Fruit fly (Drosophila melanogaster) whole organism, embryonic: ENCODE results near the gene CG15283.

Source experiments
- BtbVII ChIP-seq: fragments of 200-800 bp; sonication (Bioruptor generic); optimal IDR thresholded peaks from 3 replicates; lab custom pipeline; 2017; ENCODE audit warnings: missing biosample characterization, mild to moderate bottlenecking, missing genetic modification characterization
- Bteb2 ChIP-seq: fragments of 200-800 bp; sonication (Bioruptor generic); optimal IDR thresholded peaks from 2 replicates; lab custom pipeline; 2016; ENCODE audit warnings: missing biosample characterization, missing genetic modification characterization
- CG13287 ChIP-seq: fragments of 200-800 bp; sonication (Bioruptor generic); IDR thresholded peaks from 2 replicates; pipeline ENCODE4 v1.3.6; 2022; ENCODE audit warnings: missing biosample characterization, missing genetic modification characterization; ENCODE audit not compliant: partially characterized antibody
- CG13624 ChIP-seq: fragments of 200-800 bp; sonication (Bioruptor generic); optimal IDR thresholded peaks from 2 replicates; lab custom pipeline; 2016; ENCODE audit warnings: missing biosample characterization, missing genetic modification characterization
- CG14014 ChIP-seq: fragments of 200-800 bp; sonication (Bioruptor generic); IDR thresholded peaks from 2 replicates; pipeline ENCODE4 v1.3.6; 2022; ENCODE audit warnings: missing biosample characterization, missing genetic modification characterization
- CG15073 ChIP-seq: fragments of 200-800 bp; sonication (Bioruptor generic); optimal IDR thresholded peaks from 2 replicates; lab custom pipeline; 2016; ENCODE audit warnings: missing biosample characterization, missing genetic modification characterization
- CG15514 ChIP-seq: fragments of 200-800 bp; sonication (Bioruptor generic); optimal IDR thresholded peaks from 3 replicates; lab custom pipeline; 2017; ENCODE audit warnings: missing biosample characterization, missing genetic modification characterization, mild to moderate bottlenecking, moderate library complexity, missing genetic modification reagents
- CG3281 ChIP-seq: fragments of 200-800 bp; sonication (Bioruptor generic); optimal IDR thresholded peaks from 3 replicates; lab custom pipeline; 2017; ENCODE audit warnings: missing biosample characterization, mild to moderate bottlenecking, missing genetic modification characterization
- CG4328 ChIP-seq: fragments of 200-800 bp; sonication (Bioruptor generic); optimal IDR thresholded peaks from 3 replicates; lab custom pipeline; 2017; ENCODE audit warnings: missing biosample characterization, missing genetic modification reagents, missing genetic modification characterization
- CG5953 ChIP-seq: fragments of 200-800 bp; sonication (Bioruptor generic); IDR thresholded peaks from 2 replicates; pipeline ENCODE4 v1.3.6; 2022; ENCODE audit warnings: missing biosample characterization, missing genetic modification characterization
- CG6791 ChIP-seq: fragments of 200-800 bp; sonication (Bioruptor generic); IDR thresholded peaks from 3 replicates; pipeline ENCODE4 v1.3.6; 2022; ENCODE audit warnings: missing biosample characterization, missing genetic modification characterization; ENCODE audit not compliant: partially characterized antibody
- CG7745 ChIP-seq: fragments of 200-800 bp; sonication (Bioruptor generic); optimal IDR thresholded peaks from 2 replicates; lab custom pipeline; 2018; ENCODE audit warnings: missing biosample characterization, mild to moderate bottlenecking, missing genetic modification characterization, moderate library complexity
- CG7987 ChIP-seq: fragments of 200-800 bp; sonication (Bioruptor generic); optimal IDR thresholded peaks from 2 replicates; lab custom pipeline; 2018; ENCODE audit warnings: missing biosample characterization, mild to moderate bottlenecking, missing genetic modification characterization, moderate library complexity
- D ChIP-seq, 2 experiments: fragments of 200-800 bp in 1 of 2; fragments of >200 bp in 1 of 2; sonication (Bioruptor generic) in 1 of 2; optimal IDR thresholded peaks; 2 replicates in 1 of 2; 3 replicates in 1 of 2; lab custom pipeline; 2017; ENCODE audit warnings: mild to moderate bottlenecking in 1 of 2, missing biosample characterization in 1 of 2, missing genetic modification characterization in 1 of 2, missing genetic modification reagents in 1 of 2
- D19A ChIP-seq: fragments of 200-800 bp; optimal IDR thresholded peaks from 3 replicates; lab custom pipeline; 2019; ENCODE audit warnings: missing biosample characterization, mild to moderate bottlenecking, missing genetic modification characterization, moderate library complexity
- Eip74EF ChIP-seq, 2 experiments: fragments of 200-800 bp in 1 of 2; fragments of >200 bp in 1 of 2; sonication (Bioruptor generic) in 1 of 2; optimal IDR thresholded peaks; 2 replicates each; lab custom pipeline; 2017 to 2019; ENCODE audit warnings: missing biosample characterization in 2 of 2, missing genetic modification characterization in 2 of 2, mild to moderate bottlenecking in 1 of 2, moderate library complexity in 1 of 2
- Gug ChIP-seq: fragments of 200-800 bp; sonication (Bioruptor generic); IDR thresholded peaks from 4 replicates; pipeline ENCODE4 v1.3.6; 2022; ENCODE audit warnings: missing biosample characterization, missing genetic modification characterization
- Mes4 ChIP-seq: fragments of 200-800 bp; sonication (Bioruptor generic); optimal IDR thresholded peaks from 2 replicates; lab custom pipeline; 2016; ENCODE audit warnings: missing biosample characterization, missing genetic modification characterization
- NC2β ChIP-seq: fragments of 200-800 bp; sonication (Bioruptor generic); optimal IDR thresholded peaks from 2 replicates; lab custom pipeline; 2016; ENCODE audit warnings: missing biosample characterization, missing genetic modification characterization
- Ravus ChIP-seq: fragments of 200-800 bp; sonication (Bioruptor generic); IDR thresholded peaks from 2 replicates; pipeline ENCODE4 v1.3.6; 2022; ENCODE audit warnings: missing biosample characterization, missing genetic modification characterization
- Six4 ChIP-seq: fragments of 200-800 bp; sonication (Bioruptor generic); optimal IDR thresholded peaks from 2 replicates; lab custom pipeline; 2016; ENCODE audit warnings: missing biosample characterization, missing genetic modification characterization
- Stat92E ChIP-seq, 3 experiments: fragments of >200 bp in 2 of 3; fragments of 200-800 bp in 1 of 3; sonication (Bioruptor generic) in 1 of 3; optimal IDR thresholded peaks; 2 replicates each; lab custom pipeline; 2017 to 2019; ENCODE audit warnings: missing biosample characterization in 3 of 3, missing genetic modification characterization in 3 of 3, mild to moderate bottlenecking in 1 of 3, moderate library complexity in 1 of 3
- Trl ChIP-seq, 3 experiments: fragments of >200 bp in 2 of 3; fragments of 200-800 bp in 1 of 3; sonication (Bioruptor generic) in 1 of 3; optimal IDR thresholded peaks; 2 replicates in 1 of 3; 3 replicates in 2 of 3; lab custom pipeline; 2016 to 2017; ENCODE audit warnings: missing biosample characterization in 1 of 3, missing genetic modification characterization in 1 of 3
- al ChIP-seq: fragments of 200-800 bp; sonication (Bioruptor generic); IDR thresholded peaks from 2 replicates; pipeline ENCODE4 v1.3.6; 2022; ENCODE audit warnings: missing biosample characterization, missing genetic modification characterization
- amos ChIP-seq: fragments of 200-800 bp; sonication (Bioruptor generic); IDR thresholded peaks from 2 replicates; pipeline ENCODE4 v1.3.6; 2022; ENCODE audit warnings: missing biosample characterization, missing genetic modification characterization; ENCODE audit not compliant: partially characterized antibody
- ash1 ChIP-seq: fragments of 200-800 bp; sonication (Bioruptor generic); optimal IDR thresholded peaks from 2 replicates; lab custom pipeline; 2018; ENCODE audit warnings: missing biosample characterization, mild to moderate bottlenecking, missing genetic modification characterization
- chinmo ChIP-seq: fragments of 200-800 bp; sonication (Bioruptor generic); IDR thresholded peaks from 4 replicates; pipeline ENCODE4 v1.3.6; 2022; ENCODE audit warnings: missing biosample characterization, missing genetic modification characterization; ENCODE audit not compliant: partially characterized antibody
- dm ChIP-seq: fragments of 200-800 bp; sonication (Bioruptor generic); optimal IDR thresholded peaks from 3 replicates; lab custom pipeline; 2016; ENCODE audit warnings: missing biosample characterization, missing genetic modification characterization
- exex ChIP-seq: fragments of 200-800 bp; sonication (Bioruptor generic); optimal IDR thresholded peaks from 4 replicates; lab custom pipeline; 2018; ENCODE audit warnings: missing biosample characterization, mild to moderate bottlenecking, missing genetic modification characterization, moderate library complexity
- fru ChIP-seq: fragments of >200 bp; optimal IDR thresholded peaks from 2 replicates; lab custom pipeline; 2017
- fu2 ChIP-seq: fragments of 200-800 bp; sonication (Bioruptor generic); optimal IDR thresholded peaks from 2 replicates; lab custom pipeline; 2016; ENCODE audit warnings: missing biosample characterization, missing genetic modification characterization
- gsb ChIP-seq: fragments of 200-800 bp; sonication (Bioruptor generic); IDR thresholded peaks from 2 replicates; pipeline ENCODE4 v1.3.6; 2022; ENCODE audit warnings: missing biosample characterization, missing genetic modification characterization
- insv ChIP-seq, 2 experiments: fragments of 200-800 bp; sonication (Bioruptor generic); optimal IDR thresholded peaks; 3 replicates each; lab custom pipeline; 2016 to 2018; ENCODE audit warnings: missing biosample characterization in 2 of 2, missing genetic modification characterization in 2 of 2
- jing ChIP-seq: fragments of 200-800 bp; sonication (Bioruptor generic); optimal IDR thresholded peaks from 2 replicates; lab custom pipeline; 2018; ENCODE audit warnings: missing biosample characterization, mild to moderate bottlenecking, missing genetic modification characterization
- kni ChIP-seq: fragments of 200-800 bp; sonication (Bioruptor generic); optimal IDR thresholded peaks from 3 replicates; lab custom pipeline; 2017; ENCODE audit warnings: mild to moderate bottlenecking, missing biosample characterization, missing genetic modification reagents, missing genetic modification characterization
- nmo ChIP-seq: fragments of 200-800 bp; sonication (Bioruptor generic); optimal IDR thresholded peaks from 2 replicates; lab custom pipeline; 2018; ENCODE audit warnings: missing biosample characterization, mild to moderate bottlenecking, missing genetic modification characterization, moderate library complexity
- pho ChIP-seq: fragments of 200-800 bp; sonication (Bioruptor generic); optimal IDR thresholded peaks from 2 replicates; lab custom pipeline; 2016; ENCODE audit warnings: missing biosample characterization, missing genetic modification characterization
- pros ChIP-seq: fragments of 200-800 bp; sonication (Bioruptor generic); optimal IDR thresholded peaks from 3 replicates; lab custom pipeline; 2019; ENCODE audit warnings: missing biosample characterization, mild to moderate bottlenecking, missing genetic modification characterization, moderate library complexity
- pum ChIP-seq: fragments of 200-800 bp; sonication (Bioruptor generic); optimal IDR thresholded peaks from 2 replicates; lab custom pipeline; 2016; ENCODE audit warnings: missing biosample characterization, missing genetic modification characterization
- sd ChIP-seq: fragments of 200-800 bp; sonication (Bioruptor generic); optimal IDR thresholded peaks from 3 replicates; lab custom pipeline; 2018; ENCODE audit warnings: missing biosample characterization, mild to moderate bottlenecking, missing genetic modification characterization, moderate library complexity
- trem ChIP-seq: fragments of 200-800 bp; optimal IDR thresholded peaks from 3 replicates; lab custom pipeline; 2019; ENCODE audit warnings: missing biosample characterization, mild to moderate bottlenecking, missing genetic modification characterization, moderate library complexity
- ttk ChIP-seq: fragments of 200-800 bp; sonication (Bioruptor generic); IDR thresholded peaks from 2 replicates; pipeline ENCODE4 v2.1.2; 2022; ENCODE audit warnings: missing biosample characterization, missing genetic modification characterization
- twi ChIP-seq: fragments of 200-800 bp; optimal IDR thresholded peaks from 2 replicates; lab custom pipeline; 2019; ENCODE audit warnings: missing biosample characterization, mild to moderate bottlenecking, missing genetic modification characterization, moderate library complexity
- wdn ChIP-seq: fragments of 200-800 bp; sonication (Bioruptor generic); IDR thresholded peaks from 2 replicates; pipeline ENCODE4 v1.3.6; 2022; ENCODE audit warnings: missing biosample characterization, missing genetic modification characterization
- z ChIP-seq: fragments of 200-800 bp; sonication (Bioruptor generic); IDR thresholded peaks from 3 replicates; pipeline ENCODE4 v1.3.6; 2022; ENCODE audit warnings: missing biosample characterization, missing genetic modification characterization
- zen ChIP-seq: fragments of 200-800 bp; sonication (Bioruptor generic); optimal IDR thresholded peaks from 3 replicates; lab custom pipeline; 2018; ENCODE audit warnings: missing biosample characterization, mild to moderate bottlenecking, missing genetic modification characterization, moderate library complexity

CG15283 gene

dm6 chr2L:14490097-14491070, 39.7 kb upstream of the CG15283 start, which contains the start of gene noc (continued):
- TF ChIP-seq ttk (GFP tag; lab: Robert Waterston, UW), result peak; percentile 36; the same call in 1 of the 2 replicates
- peak; percentile 10 for TF ChIP-seq CG7987 (GFP tag; lab: Kevin White, UChicago)
- no peak for TF ChIP-seq fru (lab: Kevin White, UChicago)
- TF ChIP-seq CG7745 (tag; lab: Kevin White, UChicago), result peak; percentile 60
- TF ChIP-seq wdn (GFP tag; lab: Robert Waterston, UW), result 0 out of 2 replicates have a peak, but pooled peaks have one; percentile 32
- peak; percentile 17 for TF ChIP-seq nmo
- TF ChIP-seq pum (GFP tag; lab: Kevin White, UChicago), result no peak
- no peak for TF ChIP-seq Six4 (GFP tag; lab: Kevin White, UChicago)
- TF ChIP-seq gsb (GFP tag; lab: Robert Waterston, UW), result peak; percentile 40; the same call in 1 of the 2 replicates
- TF ChIP-seq fu2, result no peak
- TF ChIP-seq twi (tag; lab: Kevin White, UChicago), result peak; percentile 45
- peak; percentile 85 for TF ChIP-seq pros (GFP tag; lab: Kevin White, UChicago)
- peak; percentile 38 for TF ChIP-seq CG15514 (GFP tag; lab: Kevin White, UChicago)
- TF ChIP-seq ash1 (GFP tag; lab: Kevin White, UChicago), result peak; percentile 86
- peak; percentile 95 for TF ChIP-seq kni (GFP tag; lab: Kevin White, UChicago)
- TF ChIP-seq D19A, result peak; percentile 8
- peak; percentile 34 for TF ChIP-seq CG4328
- 0 out of 3 replicates have a peak, but pooled peaks have one; percentile 70 for TF ChIP-seq CG6791 (GFP tag; lab: Robert Waterston, UW)
- peak; percentile 38 for TF ChIP-seq D (optimal IDR thresholded peaks at IDR 0.05; lab: Kevin White, UChicago)
- no peak for TF ChIP-seq D (GFP tag; optimal IDR thresholded peaks at IDR 0.05; lab: Kevin White, UChicago)
- TF ChIP-seq sd (tag; lab: Kevin White, UChicago), result peak; percentile 8
- TF ChIP-seq Stat92E (GFP tag; optimal IDR thresholded peaks at IDR 0.05; lab: Kevin White, UChicago), result peak in 1 of 3 experiments; percentile 5
- peak; percentile 39; the same call in 1 of the 2 replicates for TF ChIP-seq CG14014
- TF ChIP-seq zen (tag; lab: Kevin White, UChicago), result peak; percentile 5
- TF ChIP-seq z, result peak; percentile 91
- peak; percentile 15; the same call in 1 of the 4 replicates for TF ChIP-seq Gug (GFP tag; lab: Robert Waterston, UW)
- TF ChIP-seq chinmo (GFP tag; lab: Robert Waterston, UW), result peak; percentile 100
- no peak for TF ChIP-seq pho (GFP tag; lab: Kevin White, UChicago)
- peak; percentile 100 for TF ChIP-seq Trl (optimal IDR thresholded peaks at IDR 0.05; lab: Kevin White, UChicago)
- TF ChIP-seq Trl (GFP tag; optimal IDR thresholded peaks at IDR 0.05; lab: Kevin White, UChicago), result peak; percentile 89
- TF ChIP-seq Ravus (GFP tag; lab: Robert Waterston, UW), result no peak
- TF ChIP-seq BtbVII (GFP tag; lab: Kevin White, UChicago), result peak; percentile 41
- TF ChIP-seq amos (GFP tag; lab: Robert Waterston, UW), result peak; percentile 44; the same call in 1 of the 2 replicates
- TF ChIP-seq exex, result peak; percentile 37
- TF ChIP-seq CG13624 (GFP tag; lab: Kevin White, UChicago), result peak; percentile 28
- TF ChIP-seq CG3281 (GFP tag; lab: Kevin White, UChicago), result peak; percentile 40
- TF ChIP-seq insv (GFP tag; optimal IDR thresholded peaks at IDR 0.05; lab: Kevin White, UChicago), result no peak
- peak; percentile 55 for TF ChIP-seq CG13287 (GFP tag; lab: Robert Waterston, UW)
- peak; percentile 28 for TF ChIP-seq NC2β (GFP tag; lab: Kevin White, UChicago)
- TF ChIP-seq trem (tag; lab: Kevin White, UChicago), result peak; percentile 31
- peak in 1 of 2 experiments; percentile 79 for TF ChIP-seq Eip74EF (GFP tag; optimal IDR thresholded peaks at IDR 0.05; lab: Kevin White, UChicago)
- TF ChIP-seq Mes4 (GFP tag; lab: Kevin White, UChicago), result no peak
- no peak for TF ChIP-seq al (GFP tag; lab: Robert Waterston, UW)
- peak; percentile 2 for TF ChIP-seq dm (GFP tag; lab: Kevin White, UChicago)
- TF ChIP-seq CG15073 (GFP tag; lab: Kevin White, UChicago), result no peak
- TF ChIP-seq Bteb2 (GFP tag; lab: Kevin White, UChicago), result peak; percentile 5
- TF ChIP-seq CG5953 (GFP tag; lab: Robert Waterston, UW), result peak; percentile 31; the same call in 1 of the 2 replicates
- TF ChIP-seq jing (GFP tag; lab: Kevin White, UChicago), result peak; percentile 4
